Fruit fly (Drosophila melanogaster) S2 (cell line): ENCODE results near the gene CG32320.
"Not testable (repeated sequence)": the region's sequence is repeated elsewhere in the genome, so short reads cannot be mapped to it uniquely, and the experiment has no call there.

Experiments
- CG8478 ChIP-seq: fragments of >200 bp; optimal IDR thresholded peaks from 2 replicates; lab custom pipeline; 2018
- CTCF ChIP-seq, 2 experiments: fragments of >200 bp; optimal IDR thresholded peaks; 2 replicates each; lab custom pipeline; 2018

The CG32320 gene

dm6 chr3L:1398286-1398685 lies at the start of gene CG32320:
TSS of gene CG32320 (plus strand) at chr3L:1398586.
- not testable (repeated sequence) for TF ChIP-seq CTCF (optimal IDR thresholded peaks at IDR 0.05; lab: Kevin White, UChicago); CG8478 (lab: Kevin White, UChicago)

dm6 chr3L:1348935-1349334 lies 49.5 kb upstream of the CG32320 start:
- TF ChIP-seq CTCF (optimal IDR thresholded peaks at IDR 0.05; lab: Kevin White, UChicago) = no peak
- TF ChIP-seq CG8478 (lab: Kevin White, UChicago) = no peak

dm6 chr3L:1349397-1349796 lies 49.0 kb upstream of the CG32320 start:
- TF ChIP-seq CG8478 (lab: Kevin White, UChicago) (no peak), CTCF (optimal IDR thresholded peaks at IDR 0.05; lab: Kevin White, UChicago) (no peak)

dm6 chr3L:1349942-1350923 lies 48.2 kb upstream of the CG32320 start:
- TF ChIP-seq CG8478 (lab: Kevin White, UChicago) (no peak), CTCF (optimal IDR thresholded peaks at IDR 0.05; lab: Kevin White, UChicago) (peak in 1 of 2 experiments; percentile 18)

dm6 chr3L:1350924-1351215 lies 47.5 kb upstream of the CG32320 start, which contains the start of gene CG9166:
TSS of gene CG9166 (plus strand) at chr3L:1351116.
- TF ChIP-seq CG8478 (lab: Kevin White, UChicago) (no peak), CTCF (optimal IDR thresholded peaks at IDR 0.05; lab: Kevin White, UChicago) (no peak)

- TF ChIP-seq CTCF (optimal IDR thresholded peaks at IDR 0.05; lab: Kevin White, UChicago) = peak; percentile 90 to 93
- no peak for TF ChIP-seq CG8478 (lab: Kevin White, UChicago)
Observed at dm6 chr3L:1352065-1352464, 46.3 kb upstream of the CG32320 start.

- TF ChIP-seq CG8478 (lab: Kevin White, UChicago) (no peak), CTCF (optimal IDR thresholded peaks at IDR 0.05; lab: Kevin White, UChicago) (no peak)
Observed at dm6 chr3L:1354214-1354613, 44.2 kb upstream of the CG32320 start.

- TF ChIP-seq CTCF (optimal IDR thresholded peaks at IDR 0.05; lab: Kevin White, UChicago) (no peak), CG8478 (lab: Kevin White, UChicago) (no peak)
Observed at dm6 chr3L:1358338-1358737, 40.0 kb upstream of the CG32320 start.

dm6 chr3L:1364368-1364767 lies 34.0 kb upstream of the CG32320 start:
- TF ChIP-seq CG8478 (lab: Kevin White, UChicago) = no peak
- no peak for TF ChIP-seq CTCF (optimal IDR thresholded peaks at IDR 0.05; lab: Kevin White, UChicago)

- no peak for TF ChIP-seq CG8478 (lab: Kevin White, UChicago)
- no peak for TF ChIP-seq CTCF (optimal IDR thresholded peaks at IDR 0.05; lab: Kevin White, UChicago)
Observed at dm6 chr3L:1366879-1367650, 31.3 kb upstream of the CG32320 start.

- no peak for TF ChIP-seq CTCF (optimal IDR thresholded peaks at IDR 0.05; lab: Kevin White, UChicago)
- TF ChIP-seq CG8478 (lab: Kevin White, UChicago) = no peak
Observed at dm6 chr3L:1368201-1368617, 30.2 kb upstream of the CG32320 start.

dm6 chr3L:1370099-1370678 lies 28.2 kb upstream of the CG32320 start, which contains the start of gene ru:
TSS of gene ru (plus strand) at chr3L:1370628.
- no peak for TF ChIP-seq CG8478 (lab: Kevin White, UChicago)
- TF ChIP-seq CTCF (optimal IDR thresholded peaks at IDR 0.05; lab: Kevin White, UChicago) = no peak

- no peak for TF ChIP-seq CTCF (optimal IDR thresholded peaks at IDR 0.05; lab: Kevin White, UChicago)
- TF ChIP-seq CG8478 (lab: Kevin White, UChicago) = no peak
Observed at dm6 chr3L:1370939-1371338, 27.4 kb upstream of the CG32320 start.

dm6 chr3L:1374438-1375133 lies 23.8 kb upstream of the CG32320 start:
- TF ChIP-seq CTCF (optimal IDR thresholded peaks at IDR 0.05; lab: Kevin White, UChicago) (no peak), CG8478 (lab: Kevin White, UChicago) (no peak)
